Fruit fly (Drosophila melanogaster): ENCODE measurements around the gene Prx6a.

Gene Prx6a

DNA sequence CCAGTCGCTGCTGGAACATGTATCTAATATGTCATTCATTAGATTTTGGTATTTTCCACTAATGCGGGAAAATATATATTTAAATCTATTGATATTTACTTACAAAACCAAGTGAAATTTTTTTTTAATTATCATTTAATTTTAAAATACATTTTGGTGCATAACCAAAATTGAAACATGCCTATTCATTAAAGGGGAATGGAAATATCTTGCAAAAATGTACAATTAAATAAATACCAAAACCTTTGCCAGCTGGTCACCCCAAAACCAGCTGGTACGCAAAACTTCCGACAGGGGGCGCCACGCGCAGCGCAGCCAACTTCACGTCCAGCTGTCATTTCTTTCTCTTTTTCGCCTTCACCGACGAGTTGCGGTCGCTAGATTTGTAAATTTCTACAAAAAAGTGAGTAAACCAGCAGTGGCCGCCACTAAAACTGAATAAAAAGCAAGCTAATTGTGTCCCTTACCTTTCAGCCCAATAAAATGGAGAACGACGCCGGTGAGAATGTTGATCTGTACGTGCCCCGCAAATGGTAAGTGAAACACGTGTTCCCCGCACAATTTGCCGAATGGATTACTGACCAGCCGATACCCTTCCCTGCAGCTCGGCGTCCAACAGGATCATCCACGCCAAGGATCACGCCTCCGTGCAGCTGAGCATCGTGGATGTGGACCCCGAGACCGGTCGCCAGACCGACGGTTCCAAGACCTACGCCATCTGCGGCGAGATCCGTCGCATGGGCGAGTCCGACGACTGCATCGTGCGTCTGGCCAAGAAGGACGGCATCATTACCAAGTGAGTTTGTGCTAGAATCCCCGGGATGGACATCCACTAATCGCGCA, 22.0 kb downstream of the Prx6a start, which contains the start of the genes CG3104 and RpS21 (continued):
- TF ChIP-seq CG14860 (GFP tag; IDR thresholded peaks at IDR 0.05; ENCODE audit: partially characterized antibody) (no peak), CG31365 (tag; optimal IDR thresholded peaks at IDR 0.05) (peak; percentile 65), CG7357 (GFP tag; IDR thresholded peaks at IDR 0.05) (peak; percentile 70; the same call in 2 of the 3 replicates), MESR4 (GFP tag; optimal IDR thresholded peaks at IDR 0.05) (peak; percentile 98), gsb-n (tag; optimal IDR thresholded peaks at IDR 0.05) (peak; percentile 76), croc (GFP tag; conservative IDR thresholded peaks at IDR 0.05) (peak; percentile 58), Mrtf (GFP tag; IDR thresholded peaks at IDR 0.05) (peak; percentile 92), sim (GFP tag; IDR thresholded peaks at IDR 0.05) (peak; percentile 77), ase (GFP tag; IDR thresholded peaks at IDR 0.05) (peak; percentile 92), btn (GFP tag; optimal IDR thresholded peaks at IDR 0.05) (peak; percentile 28), CG9932 (GFP tag; IDR thresholded peaks at IDR 0.05) (peak; percentile 93)

DNA sequence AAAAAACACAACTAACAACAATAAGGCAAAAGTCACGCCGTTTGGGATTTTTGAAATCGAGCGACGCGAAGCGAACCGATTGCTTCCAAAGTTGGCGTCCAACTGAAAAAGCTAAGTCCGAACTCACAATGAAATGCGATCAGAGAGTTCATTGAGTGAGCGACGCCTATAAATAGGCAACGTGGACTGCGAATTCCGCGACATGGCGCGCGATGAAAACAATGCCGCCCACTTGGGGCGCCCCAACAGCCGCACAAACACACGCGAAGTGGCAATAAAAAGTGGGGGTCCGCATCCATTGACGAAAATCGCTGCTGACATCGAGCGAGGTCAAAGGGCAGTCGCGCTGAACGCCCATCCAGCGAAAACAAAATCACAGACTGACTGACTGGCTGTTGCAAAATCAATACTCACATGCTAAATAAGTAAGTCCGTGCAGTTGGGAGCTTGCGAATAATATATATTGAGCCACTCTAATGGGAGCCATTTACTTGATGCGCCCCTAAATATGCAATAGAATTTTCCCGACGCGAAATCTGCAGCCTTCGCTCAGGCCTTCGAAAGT, 22.7 kb downstream of the Prx6a start:
- peak; percentile 59 for TF ChIP-seq Jarid2 (GFP tag; optimal IDR thresholded peaks at IDR 0.05)
- TF ChIP-seq CG31224 (GFP tag; IDR thresholded peaks at IDR 0.05): no peak
- TF ChIP-seq CG8290 (GFP tag; optimal IDR thresholded peaks at IDR 0.05): no peak
- TF ChIP-seq CG8290 (tag; optimal IDR thresholded peaks at IDR 0.05): peak in 1 of 2 experiments; percentile 55
- no peak for TF ChIP-seq Hey (tag; optimal IDR thresholded peaks at IDR 0.05)
- no peak for TF ChIP-seq CG14710 (tag; optimal IDR thresholded peaks at IDR 0.05)
- TF ChIP-seq lbe (GFP tag; optimal IDR thresholded peaks at IDR 0.05): no peak
- TF ChIP-seq Sry-δ (GFP tag; optimal IDR thresholded peaks at IDR 0.05): no peak
- TF ChIP-seq CG6683 (GFP tag; optimal IDR thresholded peaks at IDR 0.05): no peak
- no peak for TF ChIP-seq oc (tag; optimal IDR thresholded peaks at IDR 0.05)
- peak; percentile 46 for TF ChIP-seq CG1603 (tag; optimal IDR thresholded peaks at IDR 0.05)
- TF ChIP-seq prd (optimal IDR thresholded peaks at IDR 0.05): no peak
- no peak for TF ChIP-seq prd (GFP tag; IDR thresholded peaks at IDR 0.05)
- no peak for TF ChIP-seq CG13894 (tag; optimal IDR thresholded peaks at IDR 0.05)
- no peak for TF ChIP-seq CG13624 (GFP tag; optimal IDR thresholded peaks at IDR 0.05)
- TF ChIP-seq corto (GFP tag; optimal IDR thresholded peaks at IDR 0.05): no peak
- TF ChIP-seq HHEX (GFP tag; optimal IDR thresholded peaks at IDR 0.05): no peak
- TF ChIP-seq CG2116 (GFP tag; optimal IDR thresholded peaks at IDR 0.05): no peak
- TF ChIP-seq sob (GFP tag; IDR thresholded peaks at IDR 0.05): no peak
- TF ChIP-seq CG6654 (GFP tag; optimal IDR thresholded peaks at IDR 0.05): no peak
- TF ChIP-seq trem (tag; optimal IDR thresholded peaks at IDR 0.05): no peak
- TF ChIP-seq amos (GFP tag; IDR thresholded peaks at IDR 0.05; ENCODE audit: partially characterized antibody): peak; percentile 2
- no peak for TF ChIP-seq danr (GFP tag; IDR thresholded peaks at IDR 0.05)
- no peak for TF ChIP-seq CG17328 (GFP tag; IDR thresholded peaks at IDR 0.05)
- no peak for TF ChIP-seq crp (GFP tag; optimal IDR thresholded peaks at IDR 0.05)
- TF ChIP-seq Doc3 (GFP tag; IDR thresholded peaks at IDR 0.05; ENCODE audit: partially characterized antibody): no peak
- TF ChIP-seq ftz-f1 (GFP tag; optimal IDR thresholded peaks at IDR 0.05): peak; percentile 71
- TF ChIP-seq CG7839 (tag; optimal IDR thresholded peaks at IDR 0.05): no peak
- 0 out of 3 replicates have a peak, but pooled peaks have one; percentile 39 for TF ChIP-seq z (GFP tag; IDR thresholded peaks at IDR 0.05)
- no peak for TF ChIP-seq dati (GFP tag; IDR thresholded peaks at IDR 0.05)
- TF ChIP-seq CG3281 (GFP tag; optimal IDR thresholded peaks at IDR 0.05): no peak
- no peak for TF ChIP-seq CG4328 (GFP tag; optimal IDR thresholded peaks at IDR 0.05)
- TF ChIP-seq Ets65A (GFP tag): no peak
- TF ChIP-seq ap (GFP tag; IDR thresholded peaks at IDR 0.05): no peak
- no peak for TF ChIP-seq Lhr (GFP tag; optimal IDR thresholded peaks at IDR 0.05)
- no peak for TF ChIP-seq CG15011 (GFP tag; optimal IDR thresholded peaks at IDR 0.05)
- peak; percentile 2 for TF ChIP-seq NfI (GFP tag; optimal IDR thresholded peaks at IDR 0.05)
